Fruit fly (Drosophila melanogaster): ENCODE results near the gene CG32820.
"Not testable (repeated sequence)": the region's sequence is repeated elsewhere in the genome, so short reads cannot be mapped to it uniquely, and the experiment has no call there.

DNA sequence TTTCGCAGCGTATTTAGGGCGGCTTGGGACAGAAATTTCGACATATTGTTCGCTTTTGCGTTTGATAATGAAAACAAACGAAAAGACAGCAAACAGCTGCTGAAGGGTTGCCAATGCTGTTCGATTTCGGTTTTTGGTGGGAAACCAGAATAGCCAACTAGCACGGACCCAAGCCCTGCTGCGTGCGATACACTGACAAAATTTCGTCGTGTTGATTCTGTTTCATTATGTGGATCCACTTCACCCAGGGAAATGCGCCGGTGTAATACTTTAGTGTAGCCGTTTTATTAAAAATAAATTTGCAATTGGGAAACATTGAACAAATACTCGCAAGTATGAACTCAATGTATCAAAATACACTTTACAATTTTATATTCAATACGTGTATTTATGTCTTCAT is 3.6 kb downstream of the CG32820 start, which contains the start of gene CG33502:
- TF ChIP-seq Pif1A (GFP tag; optimal IDR thresholded peaks at IDR 0.05); CG4496 (GFP tag; IDR thresholded peaks at IDR 0.05): not testable (repeated sequence)

Measured in whole organism, pupa.